Fruit fly (Drosophila melanogaster): Measurements from ENCODE around the gene Pig1.

DNA sequence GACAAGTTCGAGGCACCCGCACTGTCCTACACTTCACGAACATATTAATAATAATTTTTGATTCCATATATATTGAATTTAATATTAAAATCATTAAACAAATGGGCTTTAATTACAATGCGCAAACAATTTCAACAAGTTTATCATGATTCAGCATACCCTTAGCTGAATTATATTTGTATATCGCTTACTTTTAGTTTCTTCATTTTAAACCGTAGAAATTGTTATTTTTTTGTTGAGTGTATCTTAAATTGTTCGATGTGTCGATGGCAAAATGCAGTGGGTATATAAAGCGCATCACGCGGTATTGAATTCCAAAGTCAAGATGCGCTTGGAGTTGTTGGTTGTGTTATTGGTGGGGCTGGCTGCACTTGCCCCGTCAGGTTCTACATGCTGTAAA, 700 bp upstream of the Pig1 start, which contains the start of gene Sgs4:
- TF ChIP-seq foxo (GFP tag; optimal IDR thresholded peaks at IDR 0.05), result no peak
- TF ChIP-seq Jra (GFP tag; optimal IDR thresholded peaks at IDR 0.05), result no peak
- no peak for TF ChIP-seq dmrt93B (GFP tag; optimal IDR thresholded peaks at IDR 0.05)
- no peak for TF ChIP-seq usp (GFP tag; optimal IDR thresholded peaks at IDR 0.05)
- TF ChIP-seq N (GFP tag; optimal IDR thresholded peaks at IDR 0.05), result no peak
- TF ChIP-seq pan (optimal IDR thresholded peaks at IDR 0.05), result no peak
- TF ChIP-seq HLH106 (tag; optimal IDR thresholded peaks at IDR 0.05), result no peak
- no peak for TF ChIP-seq Dfd (GFP tag; optimal IDR thresholded peaks at IDR 0.05)
- no peak for TF ChIP-seq Abd-B (GFP tag; optimal IDR thresholded peaks at IDR 0.05)
- no peak for TF ChIP-seq Hr78 (GFP tag; optimal IDR thresholded peaks at IDR 0.05)
- TF ChIP-seq fru (GFP tag; optimal IDR thresholded peaks at IDR 0.05), result no peak
- no peak for TF ChIP-seq Myc (optimal IDR thresholded peaks at IDR 0.05)
- no peak for TF ChIP-seq brk (GFP tag; optimal IDR thresholded peaks at IDR 0.05)

Measured in whole organism, wandering third instar larva.